Fruit fly (Drosophila melanogaster) whole organism, embryonic: ENCODE data around the gene Glut3.

ENCODE experiments used
- Atf6 ChIP-seq: fragments of 200-800 bp; sonication (Bioruptor generic); IDR thresholded peaks from 2 replicates; pipeline ENCODE4 v1.3.6; 2022; ENCODE audit warnings: missing biosample characterization, missing genetic modification characterization
- CG10274 ChIP-seq: fragments of 200-800 bp; sonication (Bioruptor generic); optimal IDR thresholded peaks from 3 replicates; lab custom pipeline; 2017; ENCODE audit warnings: missing biosample characterization, mild to moderate bottlenecking, missing genetic modification characterization
- CG10321 ChIP-seq: fragments of 200-800 bp; sonication (Bioruptor generic); IDR thresholded peaks from 2 replicates; pipeline ENCODE4 v1.3.6; 2022; ENCODE audit warnings: missing biosample characterization, missing genetic modification characterization
- CG12769 ChIP-seq: fragments of 200-800 bp; sonication (Bioruptor generic); optimal IDR thresholded peaks from 2 replicates; lab custom pipeline; 2019; ENCODE audit warnings: missing biosample characterization, mild to moderate bottlenecking, missing genetic modification characterization, moderate library complexity
- CG15479 ChIP-seq: fragments of 200-800 bp; sonication (Bioruptor generic); optimal IDR thresholded peaks from 3 replicates; lab custom pipeline; 2019; ENCODE audit warnings: missing biosample characterization, mild to moderate bottlenecking, missing genetic modification characterization, moderate library complexity
- CG15514 ChIP-seq: fragments of 200-800 bp; sonication (Bioruptor generic); optimal IDR thresholded peaks from 3 replicates; lab custom pipeline; 2017; ENCODE audit warnings: missing biosample characterization, missing genetic modification characterization, mild to moderate bottlenecking, moderate library complexity, missing genetic modification reagents
- CG17612 ChIP-seq: fragments of 200-800 bp; sonication (Bioruptor generic); IDR thresholded peaks from 2 replicates; pipeline ENCODE4 v1.3.6; 2022; ENCODE audit warnings: missing biosample characterization, missing genetic modification characterization
- CG17829 ChIP-seq: fragments of 200-800 bp; optimal IDR thresholded peaks from 2 replicates; lab custom pipeline; 2019; ENCODE audit warnings: missing biosample characterization, mild to moderate bottlenecking, missing genetic modification characterization, moderate library complexity
- CG18262 ChIP-seq: fragments of 200-800 bp; optimal IDR thresholded peaks from 3 replicates; lab custom pipeline; 2019; ENCODE audit warnings: missing biosample characterization, mild to moderate bottlenecking, missing genetic modification characterization, moderate library complexity
- CG31365 ChIP-seq: fragments of 200-800 bp; sonication (Bioruptor generic); optimal IDR thresholded peaks from 2 replicates; lab custom pipeline; 2018; ENCODE audit warnings: missing biosample characterization, mild to moderate bottlenecking, missing genetic modification characterization
- CG31441 ChIP-seq: fragments of 200-800 bp; sonication (Bioruptor generic); IDR thresholded peaks from 2 replicates; pipeline ENCODE4 v1.3.6; 2022; ENCODE audit warnings: missing biosample characterization, missing genetic modification characterization
- CG42726 ChIP-seq: fragments of 200-800 bp; sonication (Bioruptor generic); IDR thresholded peaks from 2 replicates; pipeline ENCODE4 v1.3.6; 2022; ENCODE audit warnings: missing biosample characterization, missing genetic modification characterization; ENCODE audit not compliant: partially characterized antibody
- CG4328 ChIP-seq: fragments of 200-800 bp; sonication (Bioruptor generic); optimal IDR thresholded peaks from 3 replicates; lab custom pipeline; 2017; ENCODE audit warnings: missing biosample characterization, missing genetic modification reagents, missing genetic modification characterization
- CG43689 ChIP-seq: fragments of 200-800 bp; sonication (Bioruptor generic); IDR thresholded peaks from 2 replicates; pipeline ENCODE4 v1.3.6; 2022; ENCODE audit warnings: missing biosample characterization, missing genetic modification characterization
- CG4707 ChIP-seq: fragments of 200-800 bp; sonication (Bioruptor generic); optimal IDR thresholded peaks from 2 replicates; lab custom pipeline; 2018; ENCODE audit warnings: missing biosample characterization, mild to moderate bottlenecking, missing genetic modification characterization, moderate library complexity
- CG6791 ChIP-seq: fragments of 200-800 bp; sonication (Bioruptor generic); IDR thresholded peaks from 3 replicates; pipeline ENCODE4 v1.3.6; 2022; ENCODE audit warnings: missing biosample characterization, missing genetic modification characterization; ENCODE audit not compliant: partially characterized antibody
- CG8089 ChIP-seq: fragments of 200-800 bp; sonication (Bioruptor generic); optimal IDR thresholded peaks from 3 replicates; lab custom pipeline; 2016; ENCODE audit warnings: missing biosample characterization, missing genetic modification characterization
- CG8281 ChIP-seq: fragments of 200-800 bp; sonication (Bioruptor generic); optimal IDR thresholded peaks from 2 replicates; lab custom pipeline; 2018; ENCODE audit warnings: missing biosample characterization, mild to moderate bottlenecking, missing genetic modification characterization, moderate library complexity
- CG8290 ChIP-seq, 3 experiments: fragments of 200-800 bp; sonication (Bioruptor generic); optimal IDR thresholded peaks; 2 replicates each; lab custom pipeline; 2016 to 2019; ENCODE audit warnings: missing biosample characterization in 3 of 3, missing genetic modification characterization in 3 of 3, mild to moderate bottlenecking in 2 of 3, moderate library complexity in 1 of 3
- CG9817 ChIP-seq: fragments of 200-800 bp; sonication (Bioruptor generic); optimal IDR thresholded peaks from 2 replicates; lab custom pipeline; 2018; ENCODE audit warnings: missing biosample characterization, mild to moderate bottlenecking, missing genetic modification characterization, moderate library complexity
- ERR ChIP-seq: fragments of 200-800 bp; sonication (Bioruptor generic); optimal IDR thresholded peaks from 2 replicates; lab custom pipeline; 2016; ENCODE audit warnings: missing biosample characterization, missing genetic modification characterization
- GATAe ChIP-seq: fragments of 200-800 bp; sonication (Bioruptor generic); conservative IDR thresholded peaks from 2 replicates; pipeline ENCODE4 v1.3.6; 2022; ENCODE audit warnings: missing biosample characterization, missing genetic modification characterization
- HLH54F ChIP-seq: fragments of 200-800 bp; sonication (Bioruptor generic); optimal IDR thresholded peaks from 3 replicates; lab custom pipeline; 2016; ENCODE audit warnings: missing biosample characterization, missing genetic modification characterization
- Hand ChIP-seq: fragments of 200-800 bp; sonication (Bioruptor generic); optimal IDR thresholded peaks from 2 replicates; lab custom pipeline; 2017; ENCODE audit warnings: mild to moderate bottlenecking, missing biosample characterization, missing genetic modification reagents, missing genetic modification characterization
- Mad ChIP-seq: fragments of 200-800 bp; sonication (Bioruptor generic); optimal IDR thresholded peaks from 2 replicates; lab custom pipeline; 2016; ENCODE audit warnings: missing biosample characterization, missing genetic modification characterization
- Opbp ChIP-seq: fragments of 200-800 bp; sonication (Bioruptor generic); IDR thresholded peaks from 3 replicates; pipeline ENCODE4 v1.3.6; 2022; ENCODE audit warnings: missing biosample characterization, missing genetic modification characterization; ENCODE audit not compliant: partially characterized antibody
- Sox102F ChIP-seq: fragments of 200-800 bp; sonication (Bioruptor generic); optimal IDR thresholded peaks from 2 replicates; lab custom pipeline; 2018; ENCODE audit warnings: missing biosample characterization, mild to moderate bottlenecking, missing genetic modification characterization, moderate library complexity
- Sry-β ChIP-seq: fragments of 200-800 bp; sonication (Bioruptor generic); optimal IDR thresholded peaks from 2 replicates; lab custom pipeline; 2018; ENCODE audit warnings: missing biosample characterization, mild to moderate bottlenecking, missing genetic modification characterization, moderate library complexity
- Sry-δ ChIP-seq: fragments of 200-800 bp; sonication (Bioruptor generic); optimal IDR thresholded peaks from 2 replicates; lab custom pipeline; 2016; ENCODE audit warnings: missing biosample characterization, missing genetic modification characterization
- Xbp1 ChIP-seq: fragments of 200-800 bp; sonication (Bioruptor generic); optimal IDR thresholded peaks from 3 replicates; lab custom pipeline; 2016; ENCODE audit warnings: missing biosample characterization, mild to moderate bottlenecking, missing genetic modification characterization
- abd-A ChIP-seq: fragments of 200-800 bp; sonication (Bioruptor generic); optimal IDR thresholded peaks from 3 replicates; lab custom pipeline; 2019; ENCODE audit warnings: missing biosample characterization, mild to moderate bottlenecking, missing genetic modification characterization, moderate library complexity
- btn ChIP-seq: fragments of 200-800 bp; sonication (Bioruptor generic); optimal IDR thresholded peaks from 2 replicates; lab custom pipeline; 2016; ENCODE audit warnings: missing biosample characterization, missing genetic modification characterization
- chm ChIP-seq: fragments of 200-800 bp; sonication (Bioruptor generic); IDR thresholded peaks from 2 replicates; pipeline ENCODE4 v1.3.6; 2022; ENCODE audit warnings: missing biosample characterization, missing genetic modification characterization
- crol ChIP-seq: fragments of 200-800 bp; sonication (Bioruptor generic); IDR thresholded peaks from 2 replicates; pipeline ENCODE4 v1.3.6; 2022; ENCODE audit warnings: missing biosample characterization, missing genetic modification characterization
- crp ChIP-seq, 2 experiments: fragments of 200-800 bp; sonication (Bioruptor generic); optimal IDR thresholded peaks; 2 replicates in 1 of 2; 3 replicates in 1 of 2; lab custom pipeline; 2017; ENCODE audit warnings: missing biosample characterization in 2 of 2, missing genetic modification characterization in 2 of 2, mild to moderate bottlenecking in 1 of 2, moderate library complexity in 1 of 2
- gcm ChIP-seq: fragments of 200-800 bp; sonication (Bioruptor generic); optimal IDR thresholded peaks from 2 replicates; lab custom pipeline; 2019; ENCODE audit warnings: missing biosample characterization, mild to moderate bottlenecking, missing genetic modification characterization, moderate library complexity
- grau ChIP-seq: fragments of 200-800 bp; optimal IDR thresholded peaks from 3 replicates; lab custom pipeline; 2019; ENCODE audit warnings: missing biosample characterization, mild to moderate bottlenecking, missing genetic modification characterization, moderate library complexity
- jigr1 ChIP-seq: fragments of 200-800 bp; sonication (Bioruptor generic); IDR thresholded peaks from 3 replicates; pipeline ENCODE4 v1.3.6; 2022; ENCODE audit warnings: missing biosample characterization, missing genetic modification characterization
- kni ChIP-seq: fragments of 200-800 bp; sonication (Bioruptor generic); optimal IDR thresholded peaks from 3 replicates; lab custom pipeline; 2017; ENCODE audit warnings: mild to moderate bottlenecking, missing biosample characterization, missing genetic modification reagents, missing genetic modification characterization
- maf-S ChIP-seq: fragments of 200-800 bp; sonication (Bioruptor generic); optimal IDR thresholded peaks from 2 replicates; lab custom pipeline; 2016; ENCODE audit warnings: missing biosample characterization, missing genetic modification characterization
- onecut ChIP-seq: fragments of 200-800 bp; sonication (Bioruptor generic); IDR thresholded peaks from 2 replicates; pipeline ENCODE4 v1.3.6; 2022; ENCODE audit warnings: missing biosample characterization, missing genetic modification characterization
- prd ChIP-seq, 3 experiments: fragments of >200 bp in 2 of 3; fragments of 200-800 bp in 1 of 3; sonication (Bioruptor generic) in 1 of 3; optimal IDR thresholded peaks in 2 of 3; IDR thresholded peaks in 1 of 3; 2 replicates in 2 of 3; 3 replicates in 1 of 3; pipeline versions ENCODE4 v1.3.6 to Lab custom; 2017 to 2022; ENCODE audit warnings: missing biosample characterization in 1 of 3, missing genetic modification characterization in 1 of 3
- sisA ChIP-seq: fragments of 200-800 bp; sonication (Bioruptor generic); IDR thresholded peaks from 2 replicates; pipeline ENCODE4 v1.3.6; 2022; ENCODE audit warnings: missing biosample characterization, missing genetic modification characterization
- sr ChIP-seq: fragments of 200-800 bp; sonication (Bioruptor generic); IDR thresholded peaks from 3 replicates; pipeline ENCODE4 v1.3.6; 2022; ENCODE audit warnings: missing biosample characterization, missing genetic modification characterization
- tio ChIP-seq: fragments of 200-800 bp; sonication (Bioruptor generic); optimal IDR thresholded peaks from 2 replicates; lab custom pipeline; 2017; ENCODE audit warnings: missing biosample characterization, missing genetic modification characterization, inconsistent platforms
- tll ChIP-seq, 2 experiments: fragments of 200-800 bp in 1 of 2; fragments of >200 bp in 1 of 2; sonication (Bioruptor generic) in 1 of 2; optimal IDR thresholded peaks; 2 replicates each; lab custom pipeline; 2017 to 2019; ENCODE audit warnings: missing biosample characterization in 2 of 2, missing genetic modification characterization in 2 of 2, mild to moderate bottlenecking in 1 of 2, moderate library complexity in 1 of 2
- unpg ChIP-seq: fragments of 200-800 bp; sonication (Bioruptor generic); optimal IDR thresholded peaks from 3 replicates; lab custom pipeline; 2018; ENCODE audit warnings: missing biosample characterization, mild to moderate bottlenecking, missing genetic modification characterization, moderate library complexity

Gene Glut3

DNA sequence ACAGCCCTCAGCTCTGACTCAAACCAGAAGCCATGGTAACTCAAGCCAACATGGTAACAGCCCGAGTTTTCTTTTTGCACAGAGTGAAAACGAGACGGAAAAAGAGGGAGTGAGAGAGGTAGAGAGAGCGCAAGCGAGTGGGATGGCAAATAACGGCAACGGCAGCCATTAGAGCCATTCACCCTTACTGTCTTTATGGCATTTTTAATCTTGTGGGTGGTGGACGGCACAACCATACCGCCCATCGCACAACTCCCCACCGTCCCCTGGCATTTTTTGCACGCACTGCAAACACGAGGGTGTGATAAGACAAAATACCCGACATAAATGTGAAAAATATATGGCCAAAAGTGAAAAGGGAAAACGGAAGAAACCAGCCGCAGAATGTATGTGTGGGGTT lies 27.6 kb downstream of the Glut3 start (continued):
- TF ChIP-seq CG15479 (GFP tag; lab: Kevin White, UChicago) (peak; percentile 53), HLH54F (GFP tag; lab: Kevin White, UChicago) (no peak), CG12769 (tag; lab: Kevin White, UChicago) (no peak), CG31441 (GFP tag; lab: Robert Waterston, UW) (no peak), abd-A (tag; lab: Kevin White, UChicago) (peak; percentile 100), crol (GFP tag; lab: Robert Waterston, UW) (peak; percentile 70), Mad (GFP tag; lab: Kevin White, UChicago) (no peak), Hand (GFP tag; lab: Kevin White, UChicago) (no peak), sisA (GFP tag; lab: Robert Waterston, UW) (no peak), CG8281 (no peak)

DNA sequence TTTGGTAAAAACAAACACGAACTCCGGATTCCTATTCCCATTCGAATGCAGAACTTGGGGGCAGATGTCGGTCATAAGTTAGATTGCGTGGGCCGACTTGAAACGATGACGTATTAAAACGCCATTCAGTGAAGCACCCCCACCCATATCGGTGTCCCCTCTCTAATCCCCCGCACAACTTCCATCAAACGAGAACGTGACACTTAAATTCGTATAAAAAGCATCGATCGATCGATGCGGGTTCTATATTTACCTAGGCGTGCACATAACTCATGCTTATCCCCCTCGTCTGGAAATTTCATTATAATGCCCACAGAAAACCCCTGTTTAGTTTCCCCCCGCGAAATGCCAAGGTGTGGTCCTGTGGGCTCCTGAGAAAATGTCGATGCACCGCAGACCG lies 29.4 kb downstream of the Glut3 start:
- TF ChIP-seq btn (GFP tag; lab: Kevin White, UChicago) (no peak), abd-A (tag; lab: Kevin White, UChicago) (peak; percentile 91), CG31365 (tag; lab: Kevin White, UChicago) (no peak), Sox102F (GFP tag; lab: Kevin White, UChicago) (no peak), CG8089 (GFP tag; lab: Kevin White, UChicago) (no peak), sr (0 out of 3 replicates have a peak, but pooled peaks have one; percentile 7), CG10274 (GFP tag; lab: Kevin White, UChicago) (no peak), Sry-β (GFP tag; lab: Kevin White, UChicago) (no peak), kni (peak; percentile 39), CG10321 (GFP tag; lab: Robert Waterston, UW) (no peak), CG43689 (GFP tag; lab: Robert Waterston, UW) (no peak), Opbp (GFP tag; lab: Robert Waterston, UW) (no peak), tll (GFP tag; optimal IDR thresholded peaks at IDR 0.05; lab: Kevin White, UChicago) (no peak), CG31441 (GFP tag; lab: Robert Waterston, UW) (no peak), CG18262 (no peak), CG8290 (GFP tag; optimal IDR thresholded peaks at IDR 0.05; lab: Kevin White, UChicago) (no peak), CG8290 (tag; optimal IDR thresholded peaks at IDR 0.05; lab: Kevin White, UChicago) (no peak), CG6791 (GFP tag; lab: Robert Waterston, UW) (no peak), crp (GFP tag; optimal IDR thresholded peaks at IDR 0.05; lab: Kevin White, UChicago) (no peak), unpg (GFP tag; lab: Kevin White, UChicago) (no peak), Xbp1 (no peak), Sry-δ (no peak), crol (GFP tag; lab: Robert Waterston, UW) (peak; percentile 28; the same call in 1 of the 2 replicates), GATAe (no peak), CG42726 (GFP tag; lab: Robert Waterston, UW) (no peak), CG17612 (GFP tag; lab: Robert Waterston, UW) (no peak), Atf6 (GFP tag; lab: Robert Waterston, UW) (no peak), CG4328 (GFP tag; lab: Kevin White, UChicago) (no peak), ERR (GFP tag; lab: Kevin White, UChicago) (no peak), chm (GFP tag; lab: Robert Waterston, UW) (no peak), jigr1 (GFP tag; lab: Robert Waterston, UW) (no peak), CG17829 (tag; lab: Kevin White, UChicago) (no peak), grau (tag; lab: Kevin White, UChicago) (no peak), CG15514 (GFP tag; lab: Kevin White, UChicago) (no peak), maf-S (GFP tag; lab: Kevin White, UChicago) (no peak), CG9817 (tag; lab: Kevin White, UChicago) (no peak), gcm (GFP tag; lab: Kevin White, UChicago) (peak; percentile 4), CG4707 (GFP tag; lab: Kevin White, UChicago) (no peak), onecut (GFP tag; lab: Robert Waterston, UW) (0 out of 2 replicates have a peak, but pooled peaks have one; percentile 10), tio (no peak), prd (optimal IDR thresholded peaks at IDR 0.05; lab: Kevin White, UChicago) (no peak), prd (GFP tag; IDR thresholded peaks at IDR 0.05; lab: Robert Waterston, UW) (no peak)
